Fruit fly (Drosophila melanogaster) whole organism, embryonic: ENCODE data around the gene mRpS2.

Experiments used
- Atf3 ChIP-seq: fragments of 200-800 bp; sonication (Bioruptor generic); optimal IDR thresholded peaks from 3 replicates; lab custom pipeline; 2016; ENCODE audit warnings: missing biosample characterization, missing genetic modification characterization
- CG12155 ChIP-seq: fragments of 200-800 bp; sonication (Bioruptor generic); optimal IDR thresholded peaks from 3 replicates; lab custom pipeline; 2016; ENCODE audit warnings: missing biosample characterization, missing genetic modification characterization
- CG13424 ChIP-seq: fragments of 200-800 bp; sonication (Bioruptor generic); optimal IDR thresholded peaks from 2 replicates; lab custom pipeline; 2019; ENCODE audit warnings: missing biosample characterization, mild to moderate bottlenecking, missing genetic modification characterization, moderate library complexity
- CG1792 ChIP-seq: fragments of 200-800 bp; sonication (Bioruptor generic); optimal IDR thresholded peaks from 2 replicates; lab custom pipeline; 2016; ENCODE audit warnings: missing biosample characterization, missing genetic modification characterization
- Dip2 ChIP-seq: fragments of 200-800 bp; sonication (Bioruptor generic); IDR thresholded peaks from 2 replicates; pipeline ENCODE4 v1.3.6; 2022; ENCODE audit warnings: missing biosample characterization, missing genetic modification characterization
- NC2α ChIP-seq: fragments of 200-800 bp; sonication (Bioruptor generic); optimal IDR thresholded peaks from 2 replicates; lab custom pipeline; 2016; ENCODE audit warnings: missing biosample characterization, missing genetic modification characterization
- gfzf ChIP-seq: fragments of 200-800 bp; sonication (Bioruptor generic); optimal IDR thresholded peaks from 2 replicates; lab custom pipeline; 2016; ENCODE audit warnings: missing biosample characterization, mild to moderate bottlenecking, missing genetic modification characterization, moderate library complexity
- jumu ChIP-seq: fragments of 200-800 bp; sonication (Bioruptor generic); optimal IDR thresholded peaks from 3 replicates; lab custom pipeline; 2016; ENCODE audit warnings: missing biosample characterization, missing genetic modification characterization
- kay ChIP-seq: fragments of 200-800 bp; sonication (Bioruptor generic); optimal IDR thresholded peaks from 2 replicates; lab custom pipeline; 2016; ENCODE audit warnings: missing biosample characterization, missing genetic modification characterization
- nmo ChIP-seq: fragments of 200-800 bp; sonication (Bioruptor generic); optimal IDR thresholded peaks from 2 replicates; lab custom pipeline; 2018; ENCODE audit warnings: missing biosample characterization, mild to moderate bottlenecking, missing genetic modification characterization, moderate library complexity

DNA sequence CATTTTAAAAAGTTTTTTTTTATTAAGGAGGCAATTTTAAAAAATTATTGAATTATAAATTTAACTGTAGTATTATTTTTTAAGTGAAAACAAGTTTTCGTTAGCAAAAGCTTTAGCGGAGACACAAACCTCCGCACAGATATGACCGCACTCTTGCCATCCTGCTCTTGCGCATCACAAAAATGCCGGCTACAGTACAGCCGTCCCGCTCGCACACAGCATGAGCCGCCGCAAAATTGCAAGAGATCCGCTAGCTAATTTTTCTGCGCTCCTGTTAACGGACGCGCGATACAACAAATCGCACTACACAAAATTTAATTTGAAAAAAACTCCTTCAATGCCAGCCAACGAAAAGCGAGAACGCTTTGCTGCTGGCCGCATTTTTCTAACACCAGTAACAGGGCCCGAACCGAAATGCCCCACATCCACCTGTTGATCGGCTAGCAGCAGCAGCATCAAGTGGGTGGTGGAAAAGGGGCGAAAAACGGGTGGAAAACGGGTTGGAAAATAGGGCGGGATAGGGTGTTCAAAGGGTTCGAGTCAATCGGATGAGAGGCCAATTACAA, 40.1 kb downstream of the mRpS2 start:
- no peak for TF ChIP-seq NC2α (GFP tag; lab: Kevin White, UChicago)
- TF ChIP-seq jumu = peak; percentile 1
- no peak for TF ChIP-seq gfzf
- peak; percentile 63 for TF ChIP-seq CG13424 (tag; lab: Kevin White, UChicago)
- no peak for TF ChIP-seq CG1792
- no peak for TF ChIP-seq Atf3 (GFP tag; lab: Kevin White, UChicago)
- no peak for TF ChIP-seq kay (GFP tag; lab: Kevin White, UChicago)
- peak; percentile 35 for TF ChIP-seq CG12155 (GFP tag; lab: Kevin White, UChicago)
- TF ChIP-seq Dip2 (GFP tag; lab: Robert Waterston, UW) = no peak
- peak; percentile 69 for TF ChIP-seq nmo
